Worm (Caenorhabditis elegans) whole organism, young adult: ENCODE data around the gene gldi-4.
A peak's percentile ranks its signal among the peaks of the same experiment; 100 is the strongest.

Experiments
- B0035.1 ChIP-seq: sonication (generic microtip); optimal IDR thresholded peaks from 2 replicates; lab custom pipeline; 2016; ENCODE audit warnings: missing genetic modification characterization, mild to moderate bottlenecking, missing compliant biosample characterization, missing genotype, missing genetic modification reagents
- B0261.1 ChIP-seq: sonication (generic microtip); optimal IDR thresholded peaks from 2 replicates; lab custom pipeline; 2016; ENCODE audit warnings: mild to moderate bottlenecking, missing genetic modification characterization, moderate library complexity, missing compliant biosample characterization
- C17E4.6 ChIP-seq: fragments of 200-800 bp; sonication (Bioruptor generic); IDR thresholded peaks from 2 replicates; pipeline ENCODE4 v1.3.6; 2022; ENCODE audit warnings: missing genetic modification reagents, missing genetic modification characterization, missing compliant biosample characterization
- F37B4.10 ChIP-seq: fragments of 200-800 bp; sonication (Bioruptor generic); IDR thresholded peaks from 2 replicates; pipeline ENCODE4 v1.3.6; 2022; ENCODE audit warnings: missing genetic modification characterization, missing compliant biosample characterization
- F49E8.2 ChIP-seq: sonication (generic microtip); optimal IDR thresholded peaks from 3 replicates; lab custom pipeline; 2017; ENCODE audit warnings: missing genetic modification characterization, mild to moderate bottlenecking, missing compliant biosample characterization, antibody characterized with exemption, moderate library complexity; ENCODE audit not compliant: insufficient read depth
- Y53G8AR.9 ChIP-seq: fragments of 200-800 bp; sonication (Bioruptor generic); conservative IDR thresholded peaks from 2 replicates; pipeline ENCODE4 v1.3.6; 2022; ENCODE audit warnings: missing genetic modification reagents, missing genetic modification characterization, missing compliant biosample characterization
- Y67H2A.10 ChIP-seq: fragments of 200-800 bp; sonication (Bioruptor generic); conservative IDR thresholded peaks from 2 replicates; pipeline ENCODE4 v1.3.6; 2022; ENCODE audit warnings: missing genetic modification reagents, missing genetic modification characterization, missing compliant biosample characterization
- Y79H2A.3 ChIP-seq: fragments of 200-800 bp; sonication (Bioruptor generic); conservative IDR thresholded peaks from 2 replicates; pipeline ENCODE4 v1.3.6; 2022; ENCODE audit warnings: missing genetic modification reagents, missing genetic modification characterization, missing compliant biosample characterization
- aptf-2 ChIP-seq: fragments of 200-800 bp; sonication (Bioruptor generic); conservative IDR thresholded peaks from 2 replicates; pipeline ENCODE4 v1.3.6; 2022; ENCODE audit warnings: missing genetic modification reagents, missing genetic modification characterization, missing compliant biosample characterization
- atf-7 ChIP-seq: sonication (generic microtip); optimal IDR thresholded peaks from 2 replicates; lab custom pipeline; 2017; ENCODE audit warnings: mild to moderate bottlenecking, missing genetic modification characterization, missing compliant biosample characterization
- athp-1 ChIP-seq: sonication (generic microtip); optimal IDR thresholded peaks from 2 replicates; lab custom pipeline; 2017; ENCODE audit warnings: mild to moderate bottlenecking, missing genetic modification characterization, missing compliant biosample characterization
- attf-3 ChIP-seq: fragments of 200-800 bp; sonication (Bioruptor generic); conservative IDR thresholded peaks from 2 replicates; pipeline ENCODE4 v1.3.6; 2022; ENCODE audit warnings: missing genetic modification reagents, missing genetic modification characterization, missing compliant biosample characterization
- attf-6 ChIP-seq: fragments of 200-800 bp; sonication (Bioruptor generic); IDR thresholded peaks from 2 replicates; pipeline ENCODE4 v1.3.6; 2022; ENCODE audit warnings: missing genetic modification reagents, missing genetic modification characterization, missing compliant biosample characterization
- ceh-27 ChIP-seq: fragments of 200-800 bp; sonication (Bioruptor generic); optimal IDR thresholded peaks from 2 replicates; lab custom pipeline; 2018; ENCODE audit warnings: mild to moderate bottlenecking, missing genetic modification characterization, moderate library complexity, missing compliant biosample characterization
- ceh-40 ChIP-seq: fragments of 200-800 bp; sonication (Bioruptor generic); IDR thresholded peaks from 2 replicates; pipeline ENCODE4 v1.3.6; 2022; ENCODE audit warnings: missing genetic modification characterization, missing compliant biosample characterization
- dox-1 ChIP-seq: fragments of 200-800 bp; sonication (Bioruptor generic); IDR thresholded peaks from 2 replicates; pipeline ENCODE4 v1.3.6; 2022; ENCODE audit warnings: missing genetic modification reagents, missing genetic modification characterization, missing compliant biosample characterization
- efl-1 ChIP-seq: fragments of 150-350 bp; optimal IDR thresholded peaks from 2 replicates; lab custom pipeline; 2014; ENCODE audit warnings: missing biosample characterization, missing genetic modification reagents, missing genetic modification characterization
- egl-18 ChIP-seq: fragments of 200-800 bp; sonication (Bioruptor generic); IDR thresholded peaks from 2 replicates; pipeline ENCODE4 v1.3.6; 2022; ENCODE audit warnings: missing genetic modification reagents, missing genetic modification characterization, missing compliant biosample characterization
- egrh-3 ChIP-seq: fragments of 200-800 bp; sonication (Bioruptor generic); IDR thresholded peaks from 2 replicates; pipeline ENCODE4 v1.3.6; 2022; ENCODE audit warnings: missing genetic modification reagents, missing genetic modification characterization, missing compliant biosample characterization
- ekl-4 ChIP-seq: fragments of 200-800 bp; sonication (Bioruptor generic); IDR thresholded peaks from 2 replicates; pipeline ENCODE4 v1.3.6; 2022; ENCODE audit warnings: missing genetic modification reagents, missing genetic modification characterization, missing compliant biosample characterization
- hmg-20 ChIP-seq: fragments of 200-800 bp; sonication (Bioruptor generic); IDR thresholded peaks from 2 replicates; pipeline ENCODE4 v1.3.6; 2022; ENCODE audit warnings: missing genetic modification reagents, missing genetic modification characterization, missing compliant biosample characterization
- hrde-1 ChIP-seq: sonication (generic microtip); optimal IDR thresholded peaks from 2 replicates; lab custom pipeline; 2016; ENCODE audit warnings: missing genetic modification characterization, mild to moderate bottlenecking, missing compliant biosample characterization, moderate library complexity, missing genotype, missing genetic modification reagents, borderline replicate concordance
- let-526 ChIP-seq: fragments of 200-800 bp; sonication (Bioruptor generic); IDR thresholded peaks from 2 replicates; pipeline ENCODE4 v1.3.6; 2022; ENCODE audit warnings: missing genetic modification reagents, missing genetic modification characterization, missing compliant biosample characterization
- let-607 ChIP-seq, 2 experiments: fragments of 200-800 bp in 1 of 2; sonication (Bioruptor generic) in 1 of 2; sonication (generic microtip) in 1 of 2; optimal IDR thresholded peaks; 2 replicates each; lab custom pipeline; 2016 to 2018; ENCODE audit warnings: mild to moderate bottlenecking in 2 of 2, missing compliant biosample characterization in 2 of 2, missing genetic modification characterization in 2 of 2, moderate library complexity in 2 of 2, missing genotype in 1 of 2
- lin-35 ChIP-seq, 3 experiments: fragments of 150-350 bp in 2 of 3; sonication (generic microtip) in 1 of 3; optimal IDR thresholded peaks; 2 replicates each; lab custom pipeline; 2014 to 2018; ENCODE audit warnings: missing biosample characterization in 3 of 3, missing genetic modification characterization in 3 of 3, missing genetic modification reagents in 3 of 3
- lin-40 ChIP-seq: sonication (generic microtip); optimal IDR thresholded peaks from 2 replicates; lab custom pipeline; 2016; ENCODE audit warnings: missing genetic modification characterization, mild to moderate bottlenecking, missing compliant biosample characterization, missing genotype, missing genetic modification reagents
- lin-54 ChIP-seq: fragments of 200-800 bp; sonication (Bioruptor generic); optimal IDR thresholded peaks from 2 replicates; lab custom pipeline; 2018; ENCODE audit warnings: mild to moderate bottlenecking, missing genetic modification characterization, missing compliant biosample characterization
- lir-1 ChIP-seq: fragments of 200-800 bp; sonication (Bioruptor generic); conservative IDR thresholded peaks from 2 replicates; pipeline ENCODE4 v1.3.6; 2022; ENCODE audit warnings: missing genetic modification reagents, missing genetic modification characterization, missing compliant biosample characterization
- lsl-1 ChIP-seq: fragments of 200-800 bp; sonication (Bioruptor generic); optimal IDR thresholded peaks from 2 replicates; lab custom pipeline; 2018; ENCODE audit warnings: mild to moderate bottlenecking, missing genetic modification characterization, moderate library complexity, missing compliant biosample characterization
- lsy-27 ChIP-seq: sonication (generic microtip); optimal IDR thresholded peaks from 2 replicates; lab custom pipeline; 2017; ENCODE audit warnings: missing genetic modification characterization, mild to moderate bottlenecking, missing compliant biosample characterization, antibody characterized with exemption, missing genotype, borderline replicate concordance; ENCODE audit not compliant: insufficient read depth
- madf-8 ChIP-seq: fragments of 200-800 bp; sonication (Bioruptor generic); conservative IDR thresholded peaks from 2 replicates; pipeline ENCODE4 v1.3.6; 2022; ENCODE audit warnings: missing genetic modification reagents, missing genetic modification characterization, missing compliant biosample characterization
- mxl-1 ChIP-seq: sonication (generic microtip); optimal IDR thresholded peaks from 2 replicates; lab custom pipeline; 2016; ENCODE audit warnings: missing genetic modification characterization, missing compliant biosample characterization
- nfya-1 ChIP-seq: sonication (generic microtip); optimal IDR thresholded peaks from 2 replicates; lab custom pipeline; 2017; ENCODE audit warnings: antibody characterized with exemption, missing compliant biosample characterization, missing genetic modification characterization, borderline replicate concordance; ENCODE audit not compliant: insufficient read depth
- nhr-120 ChIP-seq: fragments of 200-800 bp; sonication (Bioruptor generic); IDR thresholded peaks from 2 replicates; pipeline ENCODE4 v1.3.6; 2022; ENCODE audit warnings: missing genetic modification characterization, missing compliant biosample characterization
- pha-4 ChIP-seq: fragments of 150-350 bp; sonication (generic microtip); optimal IDR thresholded peaks from 2 replicates; lab custom pipeline; 2014; ENCODE audit warnings: missing biosample characterization, missing genetic modification reagents, missing genetic modification characterization
- repo-1 ChIP-seq: sonication (generic microtip); optimal IDR thresholded peaks from 2 replicates; lab custom pipeline; 2017; ENCODE audit warnings: mild to moderate bottlenecking, missing genetic modification characterization, missing compliant biosample characterization
- snpc-4 ChIP-seq, 5 experiments: fragments of 150-350 bp in 1 of 5; sonication (generic microtip) in 4 of 5; optimal IDR thresholded peaks; 2 replicates each; lab custom pipeline; 2014 to 2018; ENCODE audit warnings: missing genetic modification characterization in 5 of 5, missing biosample characterization in 3 of 5, antibody characterized with exemption in 2 of 5, mild to moderate bottlenecking in 2 of 5, missing compliant biosample characterization in 2 of 5, missing genotype in 2 of 5, moderate library complexity in 2 of 5, missing genetic modification reagents in 1 of 5
- somi-1 ChIP-seq: fragments of 200-800 bp; sonication (Bioruptor generic); optimal IDR thresholded peaks from 2 replicates; lab custom pipeline; 2018; ENCODE audit warnings: mild to moderate bottlenecking, missing genetic modification characterization, missing compliant biosample characterization
- sptf-2 ChIP-seq: fragments of 200-800 bp; sonication (Bioruptor generic); optimal IDR thresholded peaks from 2 replicates; lab custom pipeline; 2018; ENCODE audit warnings: mild to moderate bottlenecking, missing genetic modification characterization, missing compliant biosample characterization
- tlf-1 ChIP-seq: fragments of 200-800 bp; sonication (Bioruptor generic); optimal IDR thresholded peaks from 2 replicates; lab custom pipeline; 2018; ENCODE audit warnings: mild to moderate bottlenecking, missing genetic modification characterization, missing compliant biosample characterization
- unc-62 ChIP-seq: fragments of 150-350 bp; optimal IDR thresholded peaks from 2 replicates; lab custom pipeline; 2014; ENCODE audit warnings: missing biosample characterization, missing genetic modification reagents, missing genetic modification characterization
- xnd-1 ChIP-seq: sonication (generic microtip); optimal IDR thresholded peaks from 2 replicates; lab custom pipeline; 2016; ENCODE audit warnings: missing genotype, missing genetic modification reagents, missing genetic modification characterization, missing compliant biosample characterization
- zfh-2 ChIP-seq: fragments of 200-800 bp; sonication (Bioruptor generic); conservative IDR thresholded peaks from 2 replicates; pipeline ENCODE4 v1.3.6; 2022; ENCODE audit warnings: missing genetic modification reagents, missing genetic modification characterization, missing compliant biosample characterization
- zim-3 ChIP-seq: sonication (generic microtip); optimal IDR thresholded peaks from 2 replicates; lab custom pipeline; 2017; ENCODE audit warnings: mild to moderate bottlenecking, missing genetic modification characterization, moderate library complexity, missing compliant biosample characterization
- ztf-18 ChIP-seq: sonication (generic microtip); optimal IDR thresholded peaks from 2 replicates; lab custom pipeline; 2016; ENCODE audit warnings: missing genotype, mild to moderate bottlenecking, missing genetic modification characterization, missing compliant biosample characterization
- ztf-26 ChIP-seq: sonication (generic microtip); optimal IDR thresholded peaks from 2 replicates; lab custom pipeline; 2017; ENCODE audit warnings: missing genetic modification characterization, missing compliant biosample characterization
- ztf-6 ChIP-seq: fragments of 200-800 bp; sonication (Bioruptor generic); IDR thresholded peaks from 2 replicates; pipeline ENCODE4 v1.3.6; 2022; ENCODE audit warnings: missing genetic modification reagents, missing genetic modification characterization, missing compliant biosample characterization

The gldi-4 gene

DNA sequence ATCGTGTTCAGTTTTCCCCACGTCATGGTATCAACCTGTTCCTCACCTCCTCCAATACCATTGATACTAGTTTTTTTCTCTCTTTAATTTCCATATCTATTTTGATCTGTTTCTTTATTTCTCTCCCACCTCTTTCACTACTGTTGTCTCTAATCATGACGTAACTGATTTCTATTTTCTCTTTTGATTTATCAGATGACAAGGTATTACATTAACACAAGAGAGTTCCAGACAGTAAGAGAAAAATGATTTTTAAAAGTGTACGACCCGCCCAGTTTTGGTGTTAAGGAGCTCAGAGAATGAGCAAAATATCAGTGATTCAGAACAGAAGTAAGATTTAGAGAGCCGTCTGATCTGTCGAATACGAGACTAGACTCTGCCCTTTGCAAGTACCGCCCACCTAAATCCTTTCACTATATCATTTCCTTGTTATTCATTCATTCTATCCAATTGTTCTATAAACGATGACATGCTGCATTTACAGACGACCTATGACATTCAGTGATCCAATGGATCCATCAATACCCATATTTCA lies 32.3 kb downstream of the gldi-4 start, which contains the start of gene nhr-105 (continued):
- TF ChIP-seq ekl-4 (GFP tag; lab: Robert Waterston, UW) (no peak), ceh-40 (no peak), B0261.1 (no peak), nfya-1 (tag; lab: Kevin White, UChicago) (no peak), lsl-1 (GFP tag; lab: Kevin White, UChicago) (no peak), egl-18 (GFP tag; lab: Robert Waterston, UW) (no peak), efl-1 (no peak), hrde-1 (tag; lab: Kevin White, UChicago) (no peak), lsy-27 (tag; lab: Kevin White, UChicago) (no peak), snpc-4 (GFP tag; optimal IDR thresholded peaks at IDR 0.05; lab: Kevin White, UChicago) (no peak), snpc-4 (tag; optimal IDR thresholded peaks at IDR 0.05; lab: Kevin White, UChicago) (no peak), mxl-1 (tag; lab: Kevin White, UChicago) (no peak), lir-1 (no peak), aptf-2 (GFP tag; lab: Robert Waterston, UW) (no peak), tlf-1 (peak; percentile 10), atf-7 (tag; lab: Kevin White, UChicago) (peak; percentile 80), Y67H2A.10 (GFP tag; lab: Robert Waterston, UW) (no peak), ztf-18 (peak; percentile 9), unc-62 (peak; percentile 36), repo-1 (no peak), hmg-20 (no peak), egrh-3 (GFP tag; lab: Robert Waterston, UW) (no peak), zim-3 (tag; lab: Kevin White, UChicago) (no peak), ztf-26 (tag; lab: Kevin White, UChicago) (peak; percentile 21), lin-40 (tag; lab: Kevin White, UChicago) (peak; percentile 59), ztf-6 (GFP tag; lab: Robert Waterston, UW) (no peak), ceh-27 (GFP tag; lab: Kevin White, UChicago) (no peak), Y79H2A.3 (no peak), F37B4.10 (GFP tag; lab: Robert Waterston, UW) (no peak), attf-6 (GFP tag; lab: Robert Waterston, UW) (no peak), madf-8 (GFP tag; lab: Robert Waterston, UW) (no peak), let-526 (GFP tag; lab: Robert Waterston, UW) (no peak), sptf-2 (no peak), let-607 (tag; optimal IDR thresholded peaks at IDR 0.05; lab: Kevin White, UChicago) (no peak), F49E8.2 (no peak), nhr-120 (GFP tag; lab: Robert Waterston, UW) (no peak), zfh-2 (GFP tag; lab: Robert Waterston, UW) (no peak), attf-3 (no peak), dox-1 (GFP tag; lab: Robert Waterston, UW) (0 out of 2 replicates have a peak, but pooled peaks have one; percentile 27), lin-35 (GFP tag; optimal IDR thresholded peaks at IDR 0.05; lab: Kevin White, UChicago) (peak in 1 of 3 experiments; percentile 27), xnd-1 (tag; lab: Kevin White, UChicago) (no peak), Y53G8AR.9 (no peak), pha-4 (tag; lab: Kevin White, UChicago) (no peak), B0035.1 (no peak), lin-54 (no peak), athp-1 (tag; lab: Kevin White, UChicago) (no peak), C17E4.6 (GFP tag; lab: Robert Waterston, UW) (no peak), somi-1 (peak; percentile 63)
